Fruit fly (Drosophila melanogaster) whole organism: ENCODE data around the gene CG31624.

Source experiments
- CG8478 ChIP-seq: fragments of >200 bp; optimal IDR thresholded peaks from 2 replicates; lab custom pipeline; 2018; ENCODE audit warnings: inconsistent platforms
- EcR ChIP-seq, 2 experiments: fragments of >200 bp; optimal IDR thresholded peaks; 2 replicates each; lab custom pipeline; 2017; ENCODE audit warnings: missing biosample characterization in 2 of 2, missing genetic modification characterization in 2 of 2, missing genetic modification reagents in 2 of 2
- pan ChIP-seq: fragments of >200 bp; optimal IDR thresholded peaks from 2 replicates; lab custom pipeline; 2017
- psq ChIP-seq: fragments of >200 bp; optimal IDR thresholded peaks from 2 replicates; lab custom pipeline; 2017

DNA sequence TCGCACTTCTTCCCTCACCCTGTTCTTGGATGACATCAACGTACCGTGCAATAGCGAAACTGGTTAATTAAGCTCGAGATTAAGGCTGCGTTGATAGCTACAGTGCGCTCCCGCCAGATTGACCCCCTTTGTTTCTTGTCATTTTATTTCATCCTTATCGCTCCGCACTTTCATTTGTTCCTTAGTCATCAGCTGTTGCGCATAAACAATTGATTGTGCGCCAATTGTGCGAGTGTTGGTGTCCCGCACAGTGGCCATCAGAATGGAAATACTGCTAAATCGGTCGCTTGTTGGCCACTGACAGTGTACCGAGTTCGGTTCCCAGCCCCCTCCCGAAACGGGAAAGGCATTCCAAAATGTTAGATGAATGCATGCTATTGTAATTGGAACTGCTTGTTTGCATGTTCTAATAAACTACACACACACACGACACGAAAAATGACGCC is 19.5 kb upstream of the CG31624 start:
- TF ChIP-seq psq = no peak
- no peak for TF ChIP-seq EcR (GFP tag; optimal IDR thresholded peaks at IDR 0.05; lab: Kevin White, UChicago)
- no peak for TF ChIP-seq pan
- no peak for TF ChIP-seq CG8478 (lab: Kevin White, UChicago)
